Fruit fly (Drosophila melanogaster) whole organism: Measurements from ENCODE around the gene La.

Experiments
- pan ChIP-seq: fragments of >200 bp; optimal IDR thresholded peaks from 2 replicates; lab custom pipeline; 2017
- psq ChIP-seq: fragments of >200 bp; optimal IDR thresholded peaks from 2 replicates; lab custom pipeline; 2017

DNA sequence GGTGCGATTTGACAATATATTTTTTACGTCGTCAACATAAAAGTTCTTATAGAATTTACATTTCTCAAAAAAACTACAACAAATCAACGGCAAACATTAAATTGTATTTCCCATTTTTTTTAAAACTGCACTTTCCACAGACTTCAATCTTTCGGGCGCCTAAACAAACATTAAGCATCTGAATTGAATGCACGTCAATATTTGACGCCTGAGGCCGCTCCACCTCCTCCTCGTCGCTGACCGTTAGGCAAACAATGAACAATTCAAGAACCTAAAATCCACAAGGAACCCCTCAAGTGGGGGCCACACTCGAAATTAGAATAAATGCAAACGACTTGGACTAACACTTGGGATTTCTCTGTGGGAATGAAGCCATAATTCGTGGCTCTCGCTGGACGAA, 22.4 kb downstream of the La start:
- TF ChIP-seq pan (lab: Kevin White, UChicago) (no peak), psq (lab: Kevin White, UChicago) (no peak)
